Worm (Caenorhabditis elegans) whole organism, L1 larva: ENCODE results near the gene spe-41.

Experiments
- ama-1 ChIP-seq: fragments of 150-350 bp; optimal IDR thresholded peaks from 2 replicates; lab custom pipeline; 2014
- ceh-63 ChIP-seq: fragments of 200-800 bp; sonication (Bioruptor generic); optimal IDR thresholded peaks from 2 replicates; lab custom pipeline; 2018; ENCODE audit warnings: mild to moderate bottlenecking, missing genetic modification characterization, missing compliant biosample characterization
- ceh-88 ChIP-seq: fragments of 200-800 bp; sonication (Bioruptor generic); IDR thresholded peaks from 2 replicates; pipeline ENCODE4 v1.3.6; 2022; ENCODE audit warnings: missing genetic modification characterization, missing compliant biosample characterization
- ces-1 ChIP-seq: fragments of 150-350 bp; optimal IDR thresholded peaks from 2 replicates; lab custom pipeline; 2014; ENCODE audit warnings: missing biosample characterization, missing genetic modification reagents, missing genetic modification characterization
- egl-27 ChIP-seq, 2 experiments: fragments of 150-350 bp in 1 of 2; sonication (generic microtip); optimal IDR thresholded peaks; 3 replicates each; lab custom pipeline; 2017 to 2018; ENCODE audit warnings: missing biosample characterization in 2 of 2, missing genetic modification characterization in 2 of 2, missing genetic modification reagents in 2 of 2
- fkh-8 ChIP-seq: sonication (generic microtip); optimal IDR thresholded peaks from 2 replicates; lab custom pipeline; 2016; ENCODE audit warnings: mild to moderate bottlenecking, missing genetic modification characterization, missing compliant biosample characterization
- isw-1 ChIP-seq: fragments of 200-800 bp; sonication (Bioruptor generic); IDR thresholded peaks from 2 replicates; pipeline ENCODE4 v1.3.6; 2022; ENCODE audit warnings: missing genetic modification characterization, missing compliant biosample characterization
- lsy-2 ChIP-seq, 2 experiments: fragments of 150-350 bp; optimal IDR thresholded peaks; 2 replicates each; lab custom pipeline; 2014; ENCODE audit warnings: missing biosample characterization in 2 of 2, missing genetic modification characterization in 2 of 2
- nhr-237 ChIP-seq: fragments of 150-350 bp; optimal IDR thresholded peaks from 2 replicates; lab custom pipeline; 2014; ENCODE audit warnings: missing biosample characterization, missing genetic modification characterization
- nhr-28 ChIP-seq: fragments of 150-350 bp; optimal IDR thresholded peaks from 2 replicates; lab custom pipeline; 2014; ENCODE audit warnings: missing biosample characterization, missing genetic modification characterization
- pqm-1 ChIP-seq: sonication (generic microtip); optimal IDR thresholded peaks from 3 replicates; lab custom pipeline; 2017; ENCODE audit warnings: missing biosample characterization, missing genetic modification characterization
- rnt-1 ChIP-seq: sonication (generic microtip); optimal IDR thresholded peaks from 2 replicates; lab custom pipeline; 2016; ENCODE audit warnings: mild to moderate bottlenecking, missing genetic modification characterization, moderate library complexity, missing compliant biosample characterization
- skn-1 ChIP-seq: fragments of 150-350 bp; optimal IDR thresholded peaks from 2 replicates; lab custom pipeline; 2014; ENCODE audit warnings: missing biosample characterization, missing genetic modification characterization
- zag-1 ChIP-seq: fragments of 150-350 bp; optimal IDR thresholded peaks from 2 replicates; lab custom pipeline; 2014; ENCODE audit warnings: missing biosample characterization, missing genetic modification characterization

DNA sequence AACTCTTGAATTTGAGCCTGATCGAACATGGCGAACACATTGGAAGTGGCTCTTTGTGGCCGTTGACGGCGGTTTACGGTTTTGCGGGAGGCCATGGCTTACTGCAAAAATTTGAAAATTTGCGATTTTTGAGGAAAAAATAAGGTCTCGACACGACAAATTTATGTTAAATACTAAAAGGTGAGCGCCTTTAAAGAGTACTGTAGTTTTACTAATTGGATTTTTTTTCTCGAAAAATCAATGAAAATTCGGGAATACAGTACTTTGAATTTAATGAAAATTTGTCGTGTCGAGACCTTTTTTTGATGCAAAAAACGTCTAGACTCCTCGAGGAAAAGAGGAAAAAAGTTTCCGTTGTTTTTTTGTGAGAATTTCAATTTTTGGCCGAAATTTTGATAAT is 50.3 kb downstream of the spe-41 start, which contains the start of gene mlc-4:
- TF ChIP-seq pqm-1 (no peak), nhr-237 (tag; lab: Kevin White, UChicago) (no peak), nhr-28 (tag; lab: Kevin White, UChicago) (no peak), ces-1 (GFP tag; lab: Kevin White, UChicago) (no peak), zag-1 (tag; lab: Kevin White, UChicago) (no peak), isw-1 (GFP tag; lab: Robert Waterston, UW) (no peak), ceh-88 (GFP tag; lab: Robert Waterston, UW) (no peak), skn-1 (tag; lab: Kevin White, UChicago) (no peak), lsy-2 (tag; optimal IDR thresholded peaks at IDR 0.05; lab: Kevin White, UChicago) (no peak), egl-27 (tag; optimal IDR thresholded peaks at IDR 0.05; lab: Kevin White, UChicago) (no peak), rnt-1 (no peak), ama-1 (lab: Kevin White, UChicago) (no peak), fkh-8 (tag; lab: Kevin White, UChicago) (no peak), ceh-63 (GFP tag; lab: Kevin White, UChicago) (no peak)
